Worm (Caenorhabditis elegans): Measurements from ENCODE around the gene clu-1.
A peak's percentile ranks its signal among the peaks of the same experiment; 100 is the strongest.

clu-1 gene

ce11 chrIII:9501072-9501471 lies 20.2 kb downstream of the clu-1 start:
- TF ChIP-seq B0336.3 (GFP tag; IDR thresholded peaks at IDR 0.05) (no peak), mel-28 (tag; optimal IDR thresholded peaks at IDR 0.05; ENCODE audit: borderline replicate concordance) (no peak), cebp-1 (GFP tag; IDR thresholded peaks at IDR 0.05) (no peak), cebp-1 (tag; optimal IDR thresholded peaks at IDR 0.05) (peak; percentile 26)

DNA sequence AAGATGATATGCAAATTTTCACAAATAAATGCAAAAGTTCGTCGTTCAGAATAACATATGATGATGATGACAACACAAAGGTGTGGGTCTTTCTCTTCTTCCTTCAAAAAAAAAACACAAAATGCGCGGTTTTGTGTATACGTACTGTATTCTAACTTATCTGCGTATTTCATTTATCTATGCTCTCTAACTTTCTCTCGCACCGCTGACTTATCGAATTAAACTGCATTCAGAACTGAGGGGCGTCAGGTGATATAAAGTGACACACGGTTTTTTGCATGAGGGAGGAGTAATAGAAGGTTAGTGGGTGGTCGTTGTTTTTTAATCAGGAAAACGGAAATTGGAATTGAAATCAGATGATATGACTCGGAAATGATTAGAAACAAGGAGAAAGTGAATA lies 21.0 kb downstream of the clu-1 start, which contains the start of gene sod-4:
Gene sod-4, minus strand, starts transcription at position 109 of the 400 bp plus-strand sequence.
- TF ChIP-seq attf-5 (GFP tag; optimal IDR thresholded peaks at IDR 0.05): peak; percentile 12
- no peak for TF ChIP-seq B0019.2 (GFP tag; conservative IDR thresholded peaks at IDR 0.05)
- TF ChIP-seq ztf-28 (GFP tag; IDR thresholded peaks at IDR 0.05): no peak
- TF ChIP-seq ztf-25 (GFP tag; IDR thresholded peaks at IDR 0.05): no peak
- peak; percentile 47 for TF ChIP-seq nhr-80 (tag; optimal IDR thresholded peaks at IDR 0.05)
- TF ChIP-seq hmg-1.2 (GFP tag; IDR thresholded peaks at IDR 0.05): peak; percentile 45; the same call in 1 of the 2 replicates
- TF ChIP-seq Y79H2A.3 (GFP tag; conservative IDR thresholded peaks at IDR 0.05): no peak
- no peak for TF ChIP-seq cebp-1 (GFP tag; IDR thresholded peaks at IDR 0.05)
- TF ChIP-seq cebp-1 (tag; optimal IDR thresholded peaks at IDR 0.05): peak; percentile 25
- TF ChIP-seq ztf-26 (tag; optimal IDR thresholded peaks at IDR 0.05): no peak

ce11 chrIII:9497412-9497811 lies 23.8 kb downstream of the clu-1 start:
- TF ChIP-seq him-1 (tag; optimal IDR thresholded peaks at IDR 0.05) (no peak), D2030.7 (GFP tag; IDR thresholded peaks at IDR 0.05) (no peak), repo-1 (tag; optimal IDR thresholded peaks at IDR 0.05) (no peak), F57C9.4 (tag; optimal IDR thresholded peaks at IDR 0.05) (no peak), F55B11.4 (tag; optimal IDR thresholded peaks at IDR 0.05; ENCODE audit: borderline replicate concordance, insufficient read depth) (no peak), sptf-2 (GFP tag; optimal IDR thresholded peaks at IDR 0.05) (no peak), madf-8 (GFP tag; conservative IDR thresholded peaks at IDR 0.05) (no peak), nhr-80 (tag; optimal IDR thresholded peaks at IDR 0.05) (no peak), lin-40 (tag; optimal IDR thresholded peaks at IDR 0.05) (no peak), Y56A3A.18 (GFP tag; IDR thresholded peaks at IDR 0.05) (no peak), mel-28 (tag; optimal IDR thresholded peaks at IDR 0.05; ENCODE audit: borderline replicate concordance) (no peak), nfyb-1 (GFP tag; IDR thresholded peaks at IDR 0.05) (no peak), ceh-58 (GFP tag; IDR thresholded peaks at IDR 0.05) (no peak), lir-1 (GFP tag; conservative IDR thresholded peaks at IDR 0.05) (no peak), mes-4 (tag; optimal IDR thresholded peaks at IDR 0.05) (no peak), tbp1 (GFP tag; optimal IDR thresholded peaks at IDR 0.05) (no peak), somi-1 (GFP tag; optimal IDR thresholded peaks at IDR 0.05) (no peak), ztf-26 (tag; optimal IDR thresholded peaks at IDR 0.05) (no peak), efl-1 (GFP tag; optimal IDR thresholded peaks at IDR 0.05) (no peak)

ce11 chrIII:9496083-9496482 lies 25.2 kb downstream of the clu-1 start:
- TF ChIP-seq F22D6.2 (tag; optimal IDR thresholded peaks at IDR 0.05) (no peak), F33H1.4 (GFP tag; IDR thresholded peaks at IDR 0.05) (no peak), tbp1 (GFP tag; optimal IDR thresholded peaks at IDR 0.05) (no peak), tbx-9 (tag; optimal IDR thresholded peaks at IDR 0.05; ENCODE audit: borderline replicate concordance) (no peak), him-1 (tag; optimal IDR thresholded peaks at IDR 0.05) (no peak), aptf-2 (GFP tag; conservative IDR thresholded peaks at IDR 0.05) (no peak), egrh-3 (GFP tag; IDR thresholded peaks at IDR 0.05) (no peak), unc-130 (GFP tag; optimal IDR thresholded peaks at IDR 0.05) (no peak), F49E8.2 (tag; optimal IDR thresholded peaks at IDR 0.05; ENCODE audit: insufficient read depth) (no peak), F10E7.11 (tag; optimal IDR thresholded peaks at IDR 0.05) (no peak)

Data from whole organism, young adult.